Worm (Caenorhabditis elegans): ENCODE measurements around the gene R102.3.

The R102.3 gene

ce11 chrIV:10661760-10662159 is 27.6 kb upstream of the R102.3 start, which contains the start of gene fmo-1:
Gene fmo-1 (plus strand): TSS chrIV:10661857.
- no peak for TF ChIP-seq ceh-9 (tag; optimal IDR thresholded peaks at IDR 0.05)
- no peak for TF ChIP-seq hlh-8 (tag; optimal IDR thresholded peaks at IDR 0.05)
- no peak for TF ChIP-seq C08G9.2 (tag; optimal IDR thresholded peaks at IDR 0.05)
- TF ChIP-seq sox-4 (tag; optimal IDR thresholded peaks at IDR 0.05): no peak
- TF ChIP-seq ahr-1 (tag; optimal IDR thresholded peaks at IDR 0.05): no peak
- no peak for TF ChIP-seq ceh-45 (GFP tag; IDR thresholded peaks at IDR 0.05)
- TF ChIP-seq ceh-34 (tag; optimal IDR thresholded peaks at IDR 0.05): no peak
- TF ChIP-seq ceh-14 (tag; optimal IDR thresholded peaks at IDR 0.05): no peak
- no peak for TF ChIP-seq ets-4 (tag; optimal IDR thresholded peaks at IDR 0.05)
- TF ChIP-seq hlh-13 (GFP tag; optimal IDR thresholded peaks at IDR 0.05): no peak
- TF ChIP-seq Y22D7AL.16 (tag; optimal IDR thresholded peaks at IDR 0.05): no peak
- no peak for TF ChIP-seq ztf-16 (tag; optimal IDR thresholded peaks at IDR 0.05)
- no peak for TF ChIP-seq unc-86 (tag; optimal IDR thresholded peaks at IDR 0.05)

ce11 chrIV:10664134-10664533 is 25.2 kb upstream of the R102.3 start, which contains the start of gene K08C7.7:
Gene K08C7.7 (plus strand): TSS chrIV:10664434.
- no peak for TF ChIP-seq ceh-14 (tag; optimal IDR thresholded peaks at IDR 0.05)
- no peak for TF ChIP-seq sdc-2 (tag; optimal IDR thresholded peaks at IDR 0.05)
- TF ChIP-seq eyg-1 (tag; optimal IDR thresholded peaks at IDR 0.05): no peak
- TF ChIP-seq hlh-6 (tag; optimal IDR thresholded peaks at IDR 0.05): no peak
- TF ChIP-seq hlh-8 (tag; optimal IDR thresholded peaks at IDR 0.05): no peak
- no peak for TF ChIP-seq F13H6.1 (tag; optimal IDR thresholded peaks at IDR 0.05)
- no peak for TF ChIP-seq ama-1 (optimal IDR thresholded peaks at IDR 0.05)
- TF ChIP-seq ceh-31 (tag; optimal IDR thresholded peaks at IDR 0.05): no peak
- TF ChIP-seq ceh-45 (GFP tag; IDR thresholded peaks at IDR 0.05): no peak
- no peak for TF ChIP-seq madf-2 (tag; optimal IDR thresholded peaks at IDR 0.05)
- TF ChIP-seq che-1 (tag; optimal IDR thresholded peaks at IDR 0.05): no peak
- TF ChIP-seq pha-2 (tag; optimal IDR thresholded peaks at IDR 0.05): no peak

ce11 chrIV:10666523-10666922 is 22.8 kb upstream of the R102.3 start, which contains the start of gene epi-1:
Gene epi-1 (plus strand): TSS chrIV:10666823.
- peak; percentile 2 for TF ChIP-seq hlh-8 (tag; optimal IDR thresholded peaks at IDR 0.05)
- no peak for TF ChIP-seq ceh-19 (GFP tag; optimal IDR thresholded peaks at IDR 0.05)

ce11 chrIV:10668561-10668960 is 20.8 kb upstream of the R102.3 start:
- TF ChIP-seq sox-4 (tag; optimal IDR thresholded peaks at IDR 0.05): no peak
- no peak for TF ChIP-seq npax-4 (tag; optimal IDR thresholded peaks at IDR 0.05)
- TF ChIP-seq unc-42 (tag; optimal IDR thresholded peaks at IDR 0.05): no peak

ce11 chrIV:10680379-10680778 is 8.9 kb upstream of the R102.3 start, which contains the start of gene K08C7.4:
Gene K08C7.4 (minus strand): TSS chrIV:10680479.
- TF ChIP-seq C08G9.2 (tag; optimal IDR thresholded peaks at IDR 0.05) (no peak), rnt-1 (tag; optimal IDR thresholded peaks at IDR 0.05) (no peak), ceh-45 (GFP tag; IDR thresholded peaks at IDR 0.05) (no peak), T23F11.4 (GFP tag; optimal IDR thresholded peaks at IDR 0.05) (no peak), pha-2 (tag; optimal IDR thresholded peaks at IDR 0.05) (no peak), pqm-1 (tag; optimal IDR thresholded peaks at IDR 0.05) (no peak), ref-2 (tag; optimal IDR thresholded peaks at IDR 0.05) (no peak), fkh-6 (tag; optimal IDR thresholded peaks at IDR 0.05) (no peak), C38D4.7 (GFP tag; optimal IDR thresholded peaks at IDR 0.05) (no peak), sox-4 (tag; optimal IDR thresholded peaks at IDR 0.05) (no peak), sdc-2 (tag; optimal IDR thresholded peaks at IDR 0.05) (no peak), pros-1 (tag; optimal IDR thresholded peaks at IDR 0.05) (no peak)

- TF ChIP-seq pqm-1 (tag; optimal IDR thresholded peaks at IDR 0.05) (no peak), sox-4 (tag; optimal IDR thresholded peaks at IDR 0.05) (no peak), gmeb-2 (tag; optimal IDR thresholded peaks at IDR 0.05) (no peak), ceh-22 (tag; optimal IDR thresholded peaks at IDR 0.05) (no peak), ceh-30 (tag; optimal IDR thresholded peaks at IDR 0.05) (no peak), ceh-31 (tag; optimal IDR thresholded peaks at IDR 0.05) (no peak), syd-9 (tag; optimal IDR thresholded peaks at IDR 0.05) (no peak), ztf-16 (tag; optimal IDR thresholded peaks at IDR 0.05) (no peak), eyg-1 (tag; optimal IDR thresholded peaks at IDR 0.05) (no peak), C08G9.2 (tag; optimal IDR thresholded peaks at IDR 0.05) (no peak), K02D7.2 (tag; optimal IDR thresholded peaks at IDR 0.05) (no peak), fkh-6 (tag; optimal IDR thresholded peaks at IDR 0.05) (no peak), fax-1 (tag; optimal IDR thresholded peaks at IDR 0.05) (no peak), pax-1 (tag; optimal IDR thresholded peaks at IDR 0.05) (no peak), nhr-232 (tag; optimal IDR thresholded peaks at IDR 0.05) (no peak), ahr-1 (tag; optimal IDR thresholded peaks at IDR 0.05) (no peak), hlh-30 (tag; optimal IDR thresholded peaks at IDR 0.05; ENCODE audit: insufficient read depth) (no peak), ceh-34 (tag; optimal IDR thresholded peaks at IDR 0.05) (no peak), unc-42 (tag; optimal IDR thresholded peaks at IDR 0.05) (no peak), ceh-14 (tag; optimal IDR thresholded peaks at IDR 0.05) (no peak)
Measured at ce11 chrIV:10682155-10682749, 7.1 kb upstream of the R102.3 start, which contains the start of gene fmo-2. Gene fmo-2 (plus strand): TSS chrIV:10682524.

Measured in whole organism, late embryonic.